Worm (Caenorhabditis elegans): Measurements from ENCODE around the gene T14B4.20.

- TF ChIP-seq egl-27 (tag; optimal IDR thresholded peaks at IDR 0.05): no peak
- TF ChIP-seq nhr-76 (tag; optimal IDR thresholded peaks at IDR 0.05): no peak
- TF ChIP-seq nhr-23 (tag; optimal IDR thresholded peaks at IDR 0.05): no peak
These were observed 49.2 kb upstream of the T14B4.20 start for ce11 chrII:6667534-6667933.
